Fruit fly (Drosophila melanogaster) whole organism, wandering third instar larva: Measurements from ENCODE around the gene CG7778.
A peak's percentile ranks its signal among the peaks of the same experiment; 100 is the strongest.

ENCODE experiments used
- Abd-B ChIP-seq: fragments of >200 bp; optimal IDR thresholded peaks from 2 replicates; lab custom pipeline; 2017; ENCODE audit warnings: missing biosample characterization, missing genetic modification characterization
- CG32264 ChIP-seq: fragments of 200-800 bp; sonication (Bioruptor generic); optimal IDR thresholded peaks from 2 replicates; lab custom pipeline; 2016; ENCODE audit warnings: missing biosample characterization, missing genetic modification characterization
- CG9705 ChIP-seq: fragments of 200-800 bp; sonication (Bioruptor generic); optimal IDR thresholded peaks from 2 replicates; lab custom pipeline; 2018; ENCODE audit warnings: missing biosample characterization, mild to moderate bottlenecking, missing genetic modification characterization
- CrebA ChIP-seq: fragments of 200-800 bp; sonication (Bioruptor generic); optimal IDR thresholded peaks from 2 replicates; lab custom pipeline; 2016; ENCODE audit warnings: missing biosample characterization, mild to moderate bottlenecking, missing genetic modification characterization, borderline replicate concordance
- Dfd ChIP-seq: fragments of >200 bp; optimal IDR thresholded peaks from 2 replicates; lab custom pipeline; 2017; ENCODE audit warnings: missing biosample characterization, missing genetic modification characterization
- Dif ChIP-seq: fragments of 200-275, 200-300 bp; sonication (Bioruptor generic); optimal IDR thresholded peaks from 2 replicates; lab custom pipeline; 2018; ENCODE audit warnings: missing biosample characterization, missing genetic modification characterization; ENCODE audit not compliant: partially characterized antibody
- GATAd ChIP-seq: sonication (Bioruptor generic); optimal IDR thresholded peaks from 2 replicates; lab custom pipeline; 2016; ENCODE audit warnings: missing biosample characterization, missing genetic modification characterization
- HLH106 ChIP-seq: fragments of 200-800 bp; optimal IDR thresholded peaks from 3 replicates; lab custom pipeline; 2019; ENCODE audit warnings: missing biosample characterization, mild to moderate bottlenecking, missing genetic modification characterization, moderate library complexity
- Hnf4 ChIP-seq: fragments of 200-800 bp; sonication (Bioruptor generic); optimal IDR thresholded peaks from 2 replicates; lab custom pipeline; 2016; ENCODE audit warnings: missing biosample characterization, mild to moderate bottlenecking, missing genetic modification characterization
- Hr78 ChIP-seq: fragments of >200 bp; optimal IDR thresholded peaks from 2 replicates; lab custom pipeline; 2017; ENCODE audit warnings: missing biosample characterization, missing genetic modification characterization
- Hr83 ChIP-seq: fragments of 200-300 bp; sonication (Bioruptor generic); optimal IDR thresholded peaks from 2 replicates; lab custom pipeline; 2016; ENCODE audit warnings: missing biosample characterization, mild to moderate bottlenecking, missing genetic modification characterization, moderate library complexity; ENCODE audit not compliant: poor library complexity, severe bottlenecking
- Jra ChIP-seq: sonication (Bioruptor generic); optimal IDR thresholded peaks from 2 replicates; lab custom pipeline; 2016; ENCODE audit warnings: missing biosample characterization, missing genetic modification characterization
- Mio ChIP-seq: sonication (Bioruptor generic); optimal IDR thresholded peaks from 2 replicates; lab custom pipeline; 2016; ENCODE audit warnings: missing biosample characterization, missing genetic modification characterization
- Myc ChIP-seq: fragments of >200 bp; optimal IDR thresholded peaks from 2 replicates; lab custom pipeline; 2017
- N ChIP-seq: fragments of >200 bp; optimal IDR thresholded peaks from 2 replicates; lab custom pipeline; 2018; ENCODE audit warnings: missing biosample characterization, missing external identifiers, missing genetic modification characterization
- OdsH ChIP-seq: fragments of 200-800 bp; sonication (Bioruptor generic); optimal IDR thresholded peaks from 2 replicates; lab custom pipeline; 2016; ENCODE audit warnings: missing biosample characterization, mild to moderate bottlenecking, missing genetic modification characterization
- Rel ChIP-seq, 2 experiments: fragments of 200-800 bp; sonication (Bioruptor generic) in 1 of 2; optimal IDR thresholded peaks; 2 replicates in 1 of 2; 3 replicates in 1 of 2; lab custom pipeline; 2016 to 2019; ENCODE audit warnings: mild to moderate bottlenecking in 2 of 2, missing biosample characterization in 2 of 2, missing genetic modification characterization in 2 of 2, moderate library complexity in 1 of 2
- Sp1 ChIP-seq: fragments of 200-800 bp; sonication (Bioruptor generic); optimal IDR thresholded peaks from 3 replicates; lab custom pipeline; 2019; ENCODE audit warnings: missing biosample characterization, mild to moderate bottlenecking, missing genetic modification characterization, moderate library complexity
- Vsx2 ChIP-seq: fragments of 200-300, 225-300 bp; sonication (Bioruptor generic); optimal IDR thresholded peaks from 2 replicates; lab custom pipeline; 2018; ENCODE audit warnings: missing biosample characterization, missing genetic modification characterization; ENCODE audit not compliant: partially characterized antibody
- br ChIP-seq: fragments of 200-800 bp; sonication (Bioruptor generic); optimal IDR thresholded peaks from 2 replicates; lab custom pipeline; 2016; ENCODE audit warnings: missing biosample characterization, missing genetic modification characterization
- brk ChIP-seq: fragments of 200-800 bp; sonication (Bioruptor generic); optimal IDR thresholded peaks from 2 replicates; lab custom pipeline; 2016; ENCODE audit warnings: missing biosample characterization, mild to moderate bottlenecking, missing genetic modification characterization
- dl ChIP-seq, 2 experiments: fragments of 175-275, 200-275 bp in 1 of 2; fragments of 200-275 bp in 1 of 2; sonication (Bioruptor generic); optimal IDR thresholded peaks; lab custom pipeline; 2018; ENCODE audit warnings: mild to moderate bottlenecking in 2 of 2, missing biosample characterization in 2 of 2, missing genetic modification characterization in 2 of 2, moderate library complexity in 2 of 2; ENCODE audit not compliant: partially characterized antibody in 2 of 2, insufficient read depth in 1 of 2
- dmrt93B ChIP-seq: fragments of 200-800 bp; sonication (Bioruptor generic); optimal IDR thresholded peaks from 2 replicates; lab custom pipeline; 2018; ENCODE audit warnings: missing biosample characterization, mild to moderate bottlenecking, missing genetic modification characterization
- dsf ChIP-seq: sonication (Bioruptor generic); optimal IDR thresholded peaks from 2 replicates; lab custom pipeline; 2016; ENCODE audit warnings: missing biosample characterization, missing genetic modification characterization, borderline replicate concordance
- ey ChIP-seq: fragments of 200-800 bp; sonication (Bioruptor generic); optimal IDR thresholded peaks from 2 replicates; lab custom pipeline; 2016; ENCODE audit warnings: missing biosample characterization, missing genetic modification characterization
- foxo ChIP-seq, 2 experiments: fragments of 200-800 bp; sonication (Bioruptor generic); optimal IDR thresholded peaks; 2 replicates in 1 of 2; 3 replicates in 1 of 2; lab custom pipeline; 2016 to 2017; ENCODE audit warnings: missing biosample characterization in 2 of 2, missing genetic modification characterization in 2 of 2
- fru ChIP-seq: fragments of 200-800 bp; sonication (Bioruptor generic); optimal IDR thresholded peaks from 3 replicates; lab custom pipeline; 2016; ENCODE audit warnings: missing biosample characterization, mild to moderate bottlenecking, missing genetic modification characterization
- h ChIP-seq: fragments of 200-800 bp; sonication (Bioruptor generic); optimal IDR thresholded peaks from 3 replicates; lab custom pipeline; 2016; ENCODE audit warnings: missing biosample characterization, mild to moderate bottlenecking, missing genetic modification characterization
- jim ChIP-seq: fragments of 175-275, 200-325 bp; sonication (Bioruptor generic); optimal IDR thresholded peaks from 2 replicates; lab custom pipeline; 2016; ENCODE audit warnings: missing biosample characterization, mild to moderate bottlenecking, missing genetic modification characterization
- lola ChIP-seq: fragments of >200 bp; optimal IDR thresholded peaks from 2 replicates; lab custom pipeline; 2017; ENCODE audit warnings: missing biosample characterization, missing genetic modification characterization
- pan ChIP-seq: fragments of >200 bp; optimal IDR thresholded peaks from 2 replicates; lab custom pipeline; 2017
- psq ChIP-seq: fragments of 200-800 bp; sonication (Bioruptor generic); optimal IDR thresholded peaks from 3 replicates; lab custom pipeline; 2017; ENCODE audit warnings: missing biosample characterization, mild to moderate bottlenecking, missing genetic modification characterization, moderate library complexity
- rgr ChIP-seq: fragments of 200-800 bp; sonication (Bioruptor generic); optimal IDR thresholded peaks from 3 replicates; lab custom pipeline; 2016; ENCODE audit warnings: missing biosample characterization, mild to moderate bottlenecking, missing genetic modification characterization
- sage ChIP-seq: fragments of 200-800 bp; sonication (Bioruptor generic); optimal IDR thresholded peaks from 2 replicates; lab custom pipeline; 2016; ENCODE audit warnings: missing biosample characterization, mild to moderate bottlenecking, missing genetic modification characterization
- sv ChIP-seq: fragments of 200-800 bp; sonication (Bioruptor generic); optimal IDR thresholded peaks from 3 replicates; lab custom pipeline; 2016; ENCODE audit warnings: missing biosample characterization, missing genetic modification characterization
- tai ChIP-seq: sonication (Bioruptor generic); optimal IDR thresholded peaks from 2 replicates; lab custom pipeline; 2016; ENCODE audit warnings: missing biosample characterization, missing genetic modification characterization
- usp ChIP-seq: fragments of >200 bp; optimal IDR thresholded peaks from 2 replicates; lab custom pipeline; 2017; ENCODE audit warnings: missing biosample characterization, missing genetic modification characterization
- woc ChIP-seq: sonication (Bioruptor generic); optimal IDR thresholded peaks from 2 replicates; lab custom pipeline; 2016; ENCODE audit warnings: missing biosample characterization, mild to moderate bottlenecking, missing genetic modification characterization

Gene CG7778

DNA sequence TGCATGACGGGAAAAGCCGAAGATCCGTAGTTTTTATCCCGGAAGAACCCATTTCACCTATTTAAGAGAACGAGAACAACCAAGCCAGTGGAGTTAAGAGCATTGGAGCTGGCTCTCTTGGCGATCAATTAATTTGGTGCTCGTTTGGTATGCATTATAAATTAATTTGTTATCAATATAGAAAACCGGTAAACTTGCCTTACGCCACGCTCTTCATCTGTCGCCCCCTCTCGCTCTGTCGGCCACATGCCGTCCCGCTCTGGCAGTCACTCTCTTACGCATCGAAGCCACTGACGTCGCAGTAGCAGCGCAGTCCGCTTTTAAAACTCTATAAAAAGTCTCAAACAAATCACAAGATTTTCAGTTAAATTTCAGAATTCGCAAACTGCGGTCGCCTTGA is at the start of gene CG7778:
CG7778 (plus strand) TSS at position 361 of the 400 bp plus-strand sequence.
- TF ChIP-seq Dif (GFP tag; lab: Kevin White, UChicago) (peak; percentile 26), Mio (GFP tag; lab: Kevin White, UChicago) (no peak)

- TF ChIP-seq Hr78 (GFP tag; lab: Kevin White, UChicago) (no peak), ey (GFP tag; lab: Kevin White, UChicago) (no peak), h (GFP tag; lab: Kevin White, UChicago) (no peak), woc (no peak), br (GFP tag; lab: Kevin White, UChicago) (no peak), jim (GFP tag; lab: Kevin White, UChicago) (no peak), tai (GFP tag; lab: Kevin White, UChicago) (no peak), Jra (GFP tag; lab: Kevin White, UChicago) (no peak), Hnf4 (GFP tag; lab: Kevin White, UChicago) (no peak), Dfd (GFP tag; lab: Kevin White, UChicago) (no peak), CrebA (GFP tag; lab: Kevin White, UChicago) (no peak), CG32264 (no peak)
These were observed 49.4 kb upstream of the CG7778 start for dm6 chr2L:8297070-8297469.

DNA sequence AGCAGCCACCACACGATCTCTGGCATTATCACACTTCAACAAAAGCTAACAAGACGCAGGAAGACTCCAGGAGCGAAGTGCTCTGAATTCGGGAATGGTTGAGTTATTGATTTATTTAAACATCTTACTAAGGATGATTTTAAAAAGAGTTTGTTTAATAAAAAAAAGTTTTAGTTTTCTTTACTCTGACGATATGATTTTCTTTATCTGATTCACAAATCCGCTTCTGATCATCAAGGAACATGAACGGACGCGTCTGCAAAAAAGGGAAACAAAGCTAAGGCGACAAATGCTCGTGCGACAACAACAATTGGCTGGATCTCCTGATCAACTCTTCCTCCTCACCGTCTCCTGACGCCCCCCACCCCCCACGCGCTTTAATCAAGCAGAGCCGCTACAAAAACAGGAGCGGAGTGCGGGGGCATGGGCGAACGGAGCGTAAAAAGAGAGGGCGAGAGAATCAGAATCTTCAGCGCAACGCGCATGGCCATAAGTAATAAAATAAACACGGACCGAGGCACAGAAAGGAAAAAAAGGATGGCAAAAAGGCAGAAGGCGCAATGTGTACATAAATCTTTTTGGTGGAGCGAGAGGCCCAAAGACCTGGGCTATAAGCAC is 47.1 kb upstream of the CG7778 start:
- TF ChIP-seq Mio (GFP tag; lab: Kevin White, UChicago) (no peak), jim (GFP tag; lab: Kevin White, UChicago) (no peak), foxo (GFP tag; optimal IDR thresholded peaks at IDR 0.05; lab: Kevin White, UChicago) (peak; percentile 69 to 94), psq (GFP tag; lab: Kevin White, UChicago) (peak; percentile 98), CG9705 (GFP tag; lab: Kevin White, UChicago) (peak; percentile 85), fru (GFP tag; lab: Kevin White, UChicago) (peak; percentile 91), Vsx2 (GFP tag; lab: Kevin White, UChicago) (no peak), h (GFP tag; lab: Kevin White, UChicago) (peak; percentile 95), Hr83 (GFP tag; lab: Kevin White, UChicago) (peak; percentile 84), Abd-B (GFP tag; lab: Kevin White, UChicago) (no peak), Sp1 (GFP tag; lab: Kevin White, UChicago) (peak; percentile 93), br (GFP tag; lab: Kevin White, UChicago) (peak; percentile 95), Hnf4 (GFP tag; lab: Kevin White, UChicago) (peak; percentile 91), woc (peak; percentile 93), OdsH (GFP tag; lab: Kevin White, UChicago) (peak; percentile 91), GATAd (peak; percentile 61), dmrt93B (GFP tag; lab: Kevin White, UChicago) (no peak), dsf (GFP tag; lab: Kevin White, UChicago) (peak; percentile 72), Rel (GFP tag; optimal IDR thresholded peaks at IDR 0.05; lab: Kevin White, UChicago) (peak; percentile 67), Rel (tag; optimal IDR thresholded peaks at IDR 0.05; lab: Kevin White, UChicago) (peak; percentile 72), N (GFP tag; lab: Kevin White, UChicago) (no peak), Hr78 (GFP tag; lab: Kevin White, UChicago) (no peak), dl (GFP tag; optimal IDR thresholded peaks at IDR 0.05; lab: Kevin White, UChicago; ENCODE audit: insufficient read depth in 1 of 2, partially characterized antibody in 2 of 2) (peak in 1 of 2 experiments; percentile 67), rgr (GFP tag; lab: Kevin White, UChicago) (peak; percentile 75), HLH106 (peak; percentile 95), sage (GFP tag; lab: Kevin White, UChicago) (peak; percentile 84), lola (GFP tag; lab: Kevin White, UChicago) (no peak), Myc (lab: Kevin White, UChicago) (no peak), sv (no peak), pan (lab: Kevin White, UChicago) (no peak), Dfd (GFP tag; lab: Kevin White, UChicago) (no peak), Jra (GFP tag; lab: Kevin White, UChicago) (peak; percentile 82), brk (GFP tag; lab: Kevin White, UChicago) (peak; percentile 55), tai (GFP tag; lab: Kevin White, UChicago) (no peak), usp (GFP tag; lab: Kevin White, UChicago) (no peak), ey (GFP tag; lab: Kevin White, UChicago) (peak; percentile 93), CG32264 (peak; percentile 80), CrebA (GFP tag; lab: Kevin White, UChicago) (no peak), Dif (GFP tag; lab: Kevin White, UChicago) (peak; percentile 54)
- TF ChIP-seq, all 38 proteins: peak for 23
